Worm (Caenorhabditis elegans) whole organism, L4 larva: ENCODE data around the gene picd-1.

Experiments
- F26F4.8 ChIP-seq: fragments of 200-800 bp; sonication (Bioruptor generic); conservative IDR thresholded peaks from 2 replicates; pipeline ENCODE4 v1.3.6; 2022; ENCODE audit warnings: missing genetic modification characterization, missing compliant biosample characterization
- Y75B8A.6 ChIP-seq: fragments of 200-800 bp; sonication (Bioruptor generic); IDR thresholded peaks from 2 replicates; pipeline ENCODE4 v1.3.6; 2022; ENCODE audit warnings: missing genetic modification reagents, missing genetic modification characterization, missing compliant biosample characterization
- ceh-28 ChIP-seq: fragments of 150-350 bp; optimal IDR thresholded peaks from 2 replicates; lab custom pipeline; 2014; ENCODE audit warnings: missing biosample characterization, missing genetic modification reagents, missing genetic modification characterization
- dpl-1 ChIP-seq: fragments of 150-350 bp; optimal IDR thresholded peaks from 2 replicates; lab custom pipeline; 2014; ENCODE audit warnings: missing biosample characterization, missing genetic modification reagents, missing genetic modification characterization
- lin-13 ChIP-seq: fragments of 150-350 bp; optimal IDR thresholded peaks from 2 replicates; lab custom pipeline; 2014; ENCODE audit warnings: missing biosample characterization, missing genetic modification reagents, missing genetic modification characterization
- pha-4 ChIP-seq, 2 experiments: fragments of 150-350 bp in 1 of 2; fragments of 200-800 bp in 1 of 2; sonication (Bioruptor generic) in 1 of 2; IDR thresholded peaks in 1 of 2; optimal IDR thresholded peaks in 1 of 2; 2 replicates each; pipeline versions ENCODE4 v1.3.6 to Lab custom; 2014 to 2022; ENCODE audit warnings: missing genetic modification characterization in 2 of 2, missing genetic modification reagents in 2 of 2, missing biosample characterization in 1 of 2, missing compliant biosample characterization in 1 of 2
- snpc-4 ChIP-seq: fragments of 150-350 bp; optimal IDR thresholded peaks from 2 replicates; lab custom pipeline; 2014; ENCODE audit warnings: missing biosample characterization, missing genetic modification characterization
- tag-97 ChIP-seq: fragments of 200-800 bp; sonication (Bioruptor generic); IDR thresholded peaks from 2 replicates; pipeline ENCODE4 v1.3.6; 2022; ENCODE audit warnings: missing genetic modification characterization, missing compliant biosample characterization

ce11 chrV:144794-145193 lies 40.2 kb downstream of the picd-1 start, which contains the start of gene srh-82:
- TF ChIP-seq tag-97 (GFP tag; lab: Robert Waterston, UW) (no peak), lin-13 (GFP tag; lab: Kevin White, UChicago) (no peak), ceh-28 (tag; lab: Kevin White, UChicago) (no peak), snpc-4 (tag; lab: Kevin White, UChicago) (no peak), Y75B8A.6 (GFP tag; lab: Robert Waterston, UW) (no peak), pha-4 (GFP tag; IDR thresholded peaks at IDR 0.05; lab: Robert Waterston, UW) (no peak), pha-4 (tag; optimal IDR thresholded peaks at IDR 0.05; lab: Kevin White, UChicago) (no peak), dpl-1 (GFP tag; lab: Kevin White, UChicago) (no peak), F26F4.8 (no peak)
